Fruit fly (Drosophila melanogaster) whole organism, embryonic: ENCODE results near the gene hng2.
A peak's percentile ranks its signal among the peaks of the same experiment; 100 is the strongest.

Experiments
- Antp ChIP-seq: fragments of 200-800 bp; sonication (Bioruptor generic); optimal IDR thresholded peaks from 3 replicates; lab custom pipeline; 2016; ENCODE audit warnings: missing biosample characterization, missing genetic modification characterization
- Asciz ChIP-seq: fragments of 200-800 bp; sonication (Bioruptor generic); optimal IDR thresholded peaks from 2 replicates; lab custom pipeline; 2017; ENCODE audit warnings: missing biosample characterization, mild to moderate bottlenecking, missing genetic modification characterization, missing genetic modification reagents
- Atf6 ChIP-seq: fragments of 200-800 bp; sonication (Bioruptor generic); IDR thresholded peaks from 2 replicates; pipeline ENCODE4 v1.3.6; 2022; ENCODE audit warnings: missing biosample characterization, missing genetic modification characterization
- BtbVII ChIP-seq: fragments of 200-800 bp; sonication (Bioruptor generic); optimal IDR thresholded peaks from 3 replicates; lab custom pipeline; 2017; ENCODE audit warnings: missing biosample characterization, mild to moderate bottlenecking, missing genetic modification characterization
- CG10366 ChIP-seq: fragments of 200-800 bp; sonication (Bioruptor generic); IDR thresholded peaks from 2 replicates; pipeline ENCODE4 v1.3.6; 2022; ENCODE audit warnings: missing biosample characterization, missing genetic modification characterization
- CG10979 ChIP-seq: fragments of 200-800 bp; sonication (Bioruptor generic); optimal IDR thresholded peaks from 2 replicates; lab custom pipeline; 2018; ENCODE audit warnings: missing biosample characterization, mild to moderate bottlenecking, missing genetic modification characterization, moderate library complexity
- CG11456 ChIP-seq: fragments of 200-800 bp; sonication (Bioruptor generic); IDR thresholded peaks from 3 replicates; pipeline ENCODE4 v1.3.6; 2022; ENCODE audit warnings: missing biosample characterization, missing genetic modification characterization
- CG13123 ChIP-seq: fragments of 200-800 bp; sonication (Bioruptor generic); optimal IDR thresholded peaks from 2 replicates; lab custom pipeline; 2016; ENCODE audit warnings: missing biosample characterization, missing genetic modification characterization
- CG13424 ChIP-seq: fragments of 200-800 bp; sonication (Bioruptor generic); optimal IDR thresholded peaks from 2 replicates; lab custom pipeline; 2019; ENCODE audit warnings: missing biosample characterization, mild to moderate bottlenecking, missing genetic modification characterization, moderate library complexity
- CG13894 ChIP-seq: fragments of 200-800 bp; sonication (Bioruptor generic); optimal IDR thresholded peaks from 3 replicates; lab custom pipeline; 2018; ENCODE audit warnings: missing biosample characterization, mild to moderate bottlenecking, missing genetic modification characterization, moderate library complexity
- CG14860 ChIP-seq: fragments of 200-800 bp; sonication (Bioruptor generic); IDR thresholded peaks from 3 replicates; pipeline ENCODE4 v1.3.6; 2022; ENCODE audit warnings: missing biosample characterization, missing genetic modification characterization; ENCODE audit not compliant: partially characterized antibody
- CG15479 ChIP-seq: fragments of 200-800 bp; sonication (Bioruptor generic); optimal IDR thresholded peaks from 3 replicates; lab custom pipeline; 2019; ENCODE audit warnings: missing biosample characterization, mild to moderate bottlenecking, missing genetic modification characterization, moderate library complexity
- CG16779 ChIP-seq: fragments of 200-800 bp; sonication (Bioruptor generic); IDR thresholded peaks from 2 replicates; pipeline ENCODE4 v1.3.6; 2022; ENCODE audit warnings: missing biosample characterization, missing genetic modification characterization
- CG2120 ChIP-seq: fragments of 200-800 bp; sonication (Bioruptor generic); optimal IDR thresholded peaks from 3 replicates; lab custom pipeline; 2016; ENCODE audit warnings: missing biosample characterization, missing genetic modification characterization
- CG34376 ChIP-seq: fragments of 200-800 bp; sonication (Bioruptor generic); optimal IDR thresholded peaks from 2 replicates; lab custom pipeline; 2018; ENCODE audit warnings: missing biosample characterization, mild to moderate bottlenecking, missing genetic modification characterization
- CG3847 ChIP-seq: fragments of 200-800 bp; sonication (Bioruptor generic); IDR thresholded peaks from 2 replicates; pipeline ENCODE4 v1.3.6; 2022; ENCODE audit warnings: missing biosample characterization, missing genetic modification characterization
- CG4820 ChIP-seq: fragments of 200-800 bp; sonication (Bioruptor generic); optimal IDR thresholded peaks from 3 replicates; lab custom pipeline; 2016; ENCODE audit warnings: missing biosample characterization, missing genetic modification characterization
- CG7556 ChIP-seq: fragments of 200-800 bp; sonication (Bioruptor generic); optimal IDR thresholded peaks from 2 replicates; lab custom pipeline; 2017; ENCODE audit warnings: missing biosample characterization, mild to moderate bottlenecking, missing genetic modification characterization
- CG7987 ChIP-seq: fragments of 200-800 bp; sonication (Bioruptor generic); optimal IDR thresholded peaks from 2 replicates; lab custom pipeline; 2018; ENCODE audit warnings: missing biosample characterization, mild to moderate bottlenecking, missing genetic modification characterization, moderate library complexity
- CG9215 ChIP-seq: fragments of 200-800 bp; sonication (Bioruptor generic); IDR thresholded peaks from 2 replicates; pipeline ENCODE4 v1.3.6; 2022; ENCODE audit warnings: missing biosample characterization, missing genetic modification characterization
- CG9817 ChIP-seq: fragments of 200-800 bp; sonication (Bioruptor generic); optimal IDR thresholded peaks from 2 replicates; lab custom pipeline; 2018; ENCODE audit warnings: missing biosample characterization, mild to moderate bottlenecking, missing genetic modification characterization, moderate library complexity
- Chrac-16 ChIP-seq: fragments of 200-800 bp; sonication (Bioruptor generic); optimal IDR thresholded peaks from 3 replicates; lab custom pipeline; 2016; ENCODE audit warnings: missing biosample characterization, missing genetic modification characterization
- CoRest ChIP-seq: fragments of 200-800 bp; sonication (Bioruptor generic); optimal IDR thresholded peaks from 3 replicates; lab custom pipeline; 2018; ENCODE audit warnings: missing biosample characterization, mild to moderate bottlenecking, missing genetic modification characterization, moderate library complexity
- CrebB ChIP-seq: fragments of 200-800 bp; sonication (Bioruptor generic); optimal IDR thresholded peaks from 3 replicates; lab custom pipeline; 2018; ENCODE audit warnings: missing biosample characterization, mild to moderate bottlenecking, missing genetic modification characterization
- Dad ChIP-seq: fragments of 200-800 bp; sonication (Bioruptor generic); optimal IDR thresholded peaks from 3 replicates; lab custom pipeline; 2016; ENCODE audit warnings: missing biosample characterization, missing genetic modification characterization
- Ets65A ChIP-seq: fragments of 200-800 bp; sonication (Bioruptor generic); peaks from one replicate; lab custom pipeline; 2016; ENCODE audit warnings: missing biosample characterization, missing genetic modification characterization
- Kr ChIP-seq: fragments of 200-800 bp; sonication (Bioruptor generic); optimal IDR thresholded peaks from 2 replicates; lab custom pipeline; 2017; ENCODE audit warnings: missing biosample characterization, mild to moderate bottlenecking, missing genetic modification characterization
- Mrtf ChIP-seq: fragments of 200-800 bp; sonication (Bioruptor generic); IDR thresholded peaks from 3 replicates; pipeline ENCODE4 v1.3.6; 2022; ENCODE audit warnings: missing biosample characterization, missing genetic modification characterization
- NC2α ChIP-seq: fragments of 200-800 bp; sonication (Bioruptor generic); optimal IDR thresholded peaks from 2 replicates; lab custom pipeline; 2016; ENCODE audit warnings: missing biosample characterization, missing genetic modification characterization
- Poxn ChIP-seq: fragments of 200-800 bp; sonication (Bioruptor generic); IDR thresholded peaks from 2 replicates; pipeline ENCODE4 v1.3.6; 2022; ENCODE audit warnings: missing biosample characterization, missing genetic modification characterization
- Ptx1 ChIP-seq: fragments of 200-800 bp; sonication (Bioruptor generic); IDR thresholded peaks from 2 replicates; pipeline ENCODE4 v1.3.6; 2022; ENCODE audit warnings: missing biosample characterization, missing genetic modification characterization
- Rfx ChIP-seq: fragments of 200-800 bp; sonication (Bioruptor generic); IDR thresholded peaks from 2 replicates; pipeline ENCODE4 v1.3.6; 2022; ENCODE audit warnings: missing biosample characterization, missing genetic modification characterization
- Scr ChIP-seq: fragments of 200-800 bp; sonication (Bioruptor generic); IDR thresholded peaks from 2 replicates; pipeline ENCODE4 v1.3.6; 2022; ENCODE audit warnings: missing biosample characterization, missing genetic modification characterization; ENCODE audit not compliant: partially characterized antibody
- Sry-β ChIP-seq: fragments of 200-800 bp; sonication (Bioruptor generic); optimal IDR thresholded peaks from 2 replicates; lab custom pipeline; 2018; ENCODE audit warnings: missing biosample characterization, mild to moderate bottlenecking, missing genetic modification characterization, moderate library complexity
- Ssrp ChIP-seq: fragments of 200-800 bp; sonication (Bioruptor generic); optimal IDR thresholded peaks from 2 replicates; lab custom pipeline; 2018; ENCODE audit warnings: missing biosample characterization, mild to moderate bottlenecking, missing genetic modification characterization, moderate library complexity
- btn ChIP-seq: fragments of 200-800 bp; sonication (Bioruptor generic); optimal IDR thresholded peaks from 2 replicates; lab custom pipeline; 2016; ENCODE audit warnings: missing biosample characterization, missing genetic modification characterization
- corto ChIP-seq: fragments of 200-800 bp; sonication (Bioruptor generic); optimal IDR thresholded peaks from 2 replicates; lab custom pipeline; 2016; ENCODE audit warnings: missing biosample characterization, mild to moderate bottlenecking, missing genetic modification characterization, moderate library complexity
- crp ChIP-seq, 2 experiments: fragments of 200-800 bp; sonication (Bioruptor generic); optimal IDR thresholded peaks; 2 replicates in 1 of 2; 3 replicates in 1 of 2; lab custom pipeline; 2017; ENCODE audit warnings: missing biosample characterization in 2 of 2, missing genetic modification characterization in 2 of 2, mild to moderate bottlenecking in 1 of 2, moderate library complexity in 1 of 2
- dpn ChIP-seq, 2 experiments: fragments of 200-800 bp; sonication (Bioruptor generic); optimal IDR thresholded peaks; 3 replicates each; lab custom pipeline; 2016; ENCODE audit warnings: missing biosample characterization in 2 of 2, missing genetic modification characterization in 2 of 2
- gce ChIP-seq: fragments of 200-800 bp; sonication (Bioruptor generic); IDR thresholded peaks from 3 replicates; pipeline ENCODE4 v1.3.6; 2022; ENCODE audit warnings: missing biosample characterization, missing genetic modification characterization
- ken ChIP-seq: fragments of 200-800 bp; sonication (Bioruptor generic); IDR thresholded peaks from 3 replicates; pipeline ENCODE4 v1.3.6; 2022; ENCODE audit warnings: missing biosample characterization, missing genetic modification characterization
- lmd ChIP-seq: fragments of 200-800 bp; sonication (Bioruptor generic); IDR thresholded peaks from 2 replicates; pipeline ENCODE4 v1.3.6; 2022; ENCODE audit warnings: missing biosample characterization, missing genetic modification characterization
- nau ChIP-seq: fragments of 200-800 bp; sonication (Bioruptor generic); optimal IDR thresholded peaks from 3 replicates; lab custom pipeline; 2017; ENCODE audit warnings: missing biosample characterization, mild to moderate bottlenecking, missing genetic modification characterization, missing genetic modification reagents
- sc ChIP-seq, 3 experiments: fragments of >200 bp in 2 of 3; fragments of 200-800 bp in 1 of 3; sonication (Bioruptor generic) in 1 of 3; optimal IDR thresholded peaks; 2 replicates in 2 of 3; 3 replicates in 1 of 3; lab custom pipeline; 2017; ENCODE audit warnings: mild to moderate bottlenecking in 1 of 3, missing biosample characterization in 1 of 3, missing genetic modification characterization in 1 of 3, missing genetic modification reagents in 1 of 3
- sisA ChIP-seq: fragments of 200-800 bp; sonication (Bioruptor generic); IDR thresholded peaks from 2 replicates; pipeline ENCODE4 v1.3.6; 2022; ENCODE audit warnings: missing biosample characterization, missing genetic modification characterization
- slbo ChIP-seq: fragments of 200-800 bp; sonication (Bioruptor generic); IDR thresholded peaks from 2 replicates; pipeline ENCODE4 v1.3.6; 2022; ENCODE audit warnings: missing biosample characterization, missing genetic modification characterization
- tgo ChIP-seq: fragments of 200-800 bp; sonication (Bioruptor generic); IDR thresholded peaks from 3 replicates; pipeline ENCODE4 v1.3.6; 2022; ENCODE audit warnings: missing biosample characterization, missing genetic modification characterization
- twi ChIP-seq: fragments of 200-800 bp; optimal IDR thresholded peaks from 2 replicates; lab custom pipeline; 2019; ENCODE audit warnings: missing biosample characterization, mild to moderate bottlenecking, missing genetic modification characterization, moderate library complexity
- tx ChIP-seq: fragments of 200-800 bp; sonication (Bioruptor generic); optimal IDR thresholded peaks from 2 replicates; lab custom pipeline; 2016; ENCODE audit warnings: missing biosample characterization, missing genetic modification characterization
- wek ChIP-seq: fragments of 200-800 bp; sonication (Bioruptor generic); optimal IDR thresholded peaks from 3 replicates; lab custom pipeline; 2018; ENCODE audit warnings: missing biosample characterization, mild to moderate bottlenecking, missing genetic modification characterization, moderate library complexity
- zfh1 ChIP-seq: fragments of 200-800 bp; sonication (Bioruptor generic); IDR thresholded peaks from 3 replicates; pipeline ENCODE4 v1.3.6; 2022; ENCODE audit warnings: missing biosample characterization, missing genetic modification characterization

Gene hng2

dm6 chr3R:8784788-8785187 lies 21.3 kb upstream of the hng2 start (continued):
- TF ChIP-seq Poxn (GFP tag; lab: Robert Waterston, UW) (no peak), Antp (peak; percentile 30), CoRest (tag; lab: Kevin White, UChicago) (no peak), crp (GFP tag; optimal IDR thresholded peaks at IDR 0.05; lab: Kevin White, UChicago) (no peak), Sry-β (no peak), Dad (GFP tag; lab: Kevin White, UChicago) (peak; percentile 23), corto (GFP tag; lab: Kevin White, UChicago) (no peak), CG10979 (tag; lab: Kevin White, UChicago) (no peak), ken (GFP tag; lab: Robert Waterston, UW) (peak; percentile 27; the same call in 1 of the 3 replicates), slbo (GFP tag; lab: Robert Waterston, UW) (peak; percentile 78), gce (no peak), CG34376 (no peak), CG7987 (GFP tag; lab: Kevin White, UChicago) (no peak), twi (tag; lab: Kevin White, UChicago) (no peak), Ptx1 (GFP tag; lab: Robert Waterston, UW) (peak; percentile 68), CG2120 (no peak), CG10366 (GFP tag; lab: Robert Waterston, UW) (peak; percentile 24; the same call in 1 of the 2 replicates), sc (optimal IDR thresholded peaks at IDR 0.05; lab: Kevin White, UChicago) (no peak), sc (GFP tag; optimal IDR thresholded peaks at IDR 0.05; lab: Kevin White, UChicago) (no peak), CG4820 (GFP tag; lab: Kevin White, UChicago) (no peak), CG9817 (tag; lab: Kevin White, UChicago) (peak; percentile 56), Atf6 (GFP tag; lab: Robert Waterston, UW) (peak; percentile 79), zfh1 (peak; percentile 63; the same call in 2 of the 3 replicates), Rfx (GFP tag; lab: Robert Waterston, UW) (peak; percentile 84), Ssrp (tag; lab: Kevin White, UChicago) (peak; percentile 30), btn (GFP tag; lab: Kevin White, UChicago) (peak; percentile 23), CG15479 (GFP tag; lab: Kevin White, UChicago) (no peak), Mrtf (GFP tag; lab: Robert Waterston, UW) (peak; percentile 48; the same call in 1 of the 3 replicates), sisA (GFP tag; lab: Robert Waterston, UW) (peak; percentile 50), Ets65A (GFP tag; lab: Kevin White, UChicago) (peak; percentile 85), CG7556 (GFP tag; lab: Kevin White, UChicago) (no peak), CrebB (tag; lab: Kevin White, UChicago) (no peak), tx (GFP tag; lab: Kevin White, UChicago) (peak; percentile 41), CG16779 (no peak), Scr (GFP tag; lab: Robert Waterston, UW) (no peak), tgo (peak; percentile 58; the same call in 2 of the 3 replicates), CG9215 (GFP tag; lab: Robert Waterston, UW) (peak; percentile 35; the same call in 1 of the 2 replicates), BtbVII (GFP tag; lab: Kevin White, UChicago) (no peak), wek (GFP tag; lab: Kevin White, UChicago) (no peak), nau (GFP tag; lab: Kevin White, UChicago) (no peak), CG11456 (GFP tag; lab: Robert Waterston, UW) (peak; percentile 70; the same call in 1 of the 3 replicates), CG13894 (tag; lab: Kevin White, UChicago) (no peak), CG13424 (tag; lab: Kevin White, UChicago) (peak; percentile 58), dpn (GFP tag; optimal IDR thresholded peaks at IDR 0.05; lab: Kevin White, UChicago) (no peak), Chrac-16 (GFP tag; lab: Kevin White, UChicago) (peak; percentile 28), Kr (GFP tag; lab: Kevin White, UChicago) (no peak), CG14860 (GFP tag; lab: Robert Waterston, UW) (no peak), lmd (GFP tag; lab: Robert Waterston, UW) (peak; percentile 67), Asciz (GFP tag; lab: Kevin White, UChicago) (no peak), CG3847 (GFP tag; lab: Robert Waterston, UW) (peak; percentile 39; the same call in 1 of the 2 replicates), CG13123 (no peak), NC2α (GFP tag; lab: Kevin White, UChicago) (no peak)
